Worm (Caenorhabditis elegans) whole organism, young adult: Measurements from ENCODE around the gene gcy-14.

Source experiments
- D2030.7 ChIP-seq: fragments of 200-800 bp; sonication (Bioruptor generic); IDR thresholded peaks from 2 replicates; pipeline ENCODE4 v1.3.6; 2022; ENCODE audit warnings: missing genetic modification reagents, missing genetic modification characterization, missing compliant biosample characterization
- F37B4.10 ChIP-seq: fragments of 200-800 bp; sonication (Bioruptor generic); IDR thresholded peaks from 2 replicates; pipeline ENCODE4 v1.3.6; 2022; ENCODE audit warnings: missing genetic modification characterization, missing compliant biosample characterization
- F39B2.1 ChIP-seq: fragments of 200-800 bp; sonication (Bioruptor generic); IDR thresholded peaks from 2 replicates; pipeline ENCODE4 v1.3.6; 2022; ENCODE audit warnings: missing genetic modification reagents, missing genetic modification characterization, missing compliant biosample characterization
- F52B5.7 ChIP-seq: sonication (generic microtip); optimal IDR thresholded peaks from 2 replicates; lab custom pipeline; 2016; ENCODE audit warnings: mild to moderate bottlenecking, missing genetic modification characterization, missing compliant biosample characterization
- F55B11.4 ChIP-seq: sonication (generic microtip); optimal IDR thresholded peaks from 2 replicates; lab custom pipeline; 2016; ENCODE audit warnings: missing compliant biosample characterization, missing genetic modification characterization, borderline replicate concordance; ENCODE audit not compliant: insufficient read depth
- K11D2.4 ChIP-seq: fragments of 200-800 bp; sonication (Bioruptor generic); IDR thresholded peaks from 2 replicates; pipeline ENCODE4 v1.3.6; 2022; ENCODE audit warnings: missing genetic modification reagents, missing genetic modification characterization, missing compliant biosample characterization
- Y53G8AR.9 ChIP-seq: fragments of 200-800 bp; sonication (Bioruptor generic); conservative IDR thresholded peaks from 2 replicates; pipeline ENCODE4 v1.3.6; 2022; ENCODE audit warnings: missing genetic modification reagents, missing genetic modification characterization, missing compliant biosample characterization
- Y67H2A.10 ChIP-seq: fragments of 200-800 bp; sonication (Bioruptor generic); conservative IDR thresholded peaks from 2 replicates; pipeline ENCODE4 v1.3.6; 2022; ENCODE audit warnings: missing genetic modification reagents, missing genetic modification characterization, missing compliant biosample characterization
- Y79H2A.3 ChIP-seq: fragments of 200-800 bp; sonication (Bioruptor generic); conservative IDR thresholded peaks from 2 replicates; pipeline ENCODE4 v1.3.6; 2022; ENCODE audit warnings: missing genetic modification reagents, missing genetic modification characterization, missing compliant biosample characterization
- Y95B8A.8 ChIP-seq: fragments of 200-800 bp; sonication (Bioruptor generic); IDR thresholded peaks from 2 replicates; pipeline ENCODE4 v1.3.6; 2022; ENCODE audit warnings: missing genetic modification reagents, missing genetic modification characterization, missing compliant biosample characterization
- athp-1 ChIP-seq: sonication (generic microtip); optimal IDR thresholded peaks from 2 replicates; lab custom pipeline; 2017; ENCODE audit warnings: mild to moderate bottlenecking, missing genetic modification characterization, missing compliant biosample characterization
- attf-5 ChIP-seq: fragments of 200-800 bp; sonication (Bioruptor generic); optimal IDR thresholded peaks from 2 replicates; lab custom pipeline; 2018; ENCODE audit warnings: mild to moderate bottlenecking, missing genetic modification characterization, missing compliant biosample characterization
- cebp-1 ChIP-seq, 2 experiments: fragments of 200-800 bp in 1 of 2; sonication (Bioruptor generic) in 1 of 2; sonication (generic microtip) in 1 of 2; IDR thresholded peaks in 1 of 2; optimal IDR thresholded peaks in 1 of 2; 2 replicates each; pipeline versions ENCODE4 v1.3.6 to Lab custom; 2017 to 2022; ENCODE audit warnings: missing compliant biosample characterization in 2 of 2, missing genetic modification characterization in 2 of 2, mild to moderate bottlenecking in 1 of 2, missing genetic modification reagents in 1 of 2, moderate library complexity in 1 of 2
- die-1 ChIP-seq: sonication (generic microtip); optimal IDR thresholded peaks from 2 replicates; lab custom pipeline; 2016; ENCODE audit warnings: missing genotype, mild to moderate bottlenecking, missing genetic modification characterization, missing compliant biosample characterization
- dox-1 ChIP-seq: fragments of 200-800 bp; sonication (Bioruptor generic); IDR thresholded peaks from 2 replicates; pipeline ENCODE4 v1.3.6; 2022; ENCODE audit warnings: missing genetic modification reagents, missing genetic modification characterization, missing compliant biosample characterization
- dpl-1 ChIP-seq: fragments of 150-350 bp; optimal IDR thresholded peaks from 2 replicates; lab custom pipeline; 2014; ENCODE audit warnings: missing biosample characterization, missing genetic modification reagents, missing genetic modification characterization
- efl-1 ChIP-seq: fragments of 150-350 bp; optimal IDR thresholded peaks from 2 replicates; lab custom pipeline; 2014; ENCODE audit warnings: missing biosample characterization, missing genetic modification reagents, missing genetic modification characterization
- gei-17 ChIP-seq: fragments of 200-800 bp; sonication (Bioruptor generic); optimal IDR thresholded peaks from 2 replicates; lab custom pipeline; 2018; ENCODE audit warnings: mild to moderate bottlenecking, missing genetic modification characterization, missing compliant biosample characterization
- hlh-26 ChIP-seq: fragments of 200-800 bp; sonication (Bioruptor generic); conservative IDR thresholded peaks from 2 replicates; pipeline ENCODE4 v1.3.6; 2022; ENCODE audit warnings: missing genetic modification reagents, missing genetic modification characterization, missing compliant biosample characterization
- hmg-1.2 ChIP-seq: fragments of 200-800 bp; sonication (Bioruptor generic); IDR thresholded peaks from 2 replicates; pipeline ENCODE4 v1.3.6; 2022; ENCODE audit warnings: missing genetic modification reagents, missing genetic modification characterization, missing compliant biosample characterization
- hsf-1 ChIP-seq: fragments of 200-800 bp; sonication (Bioruptor generic); IDR thresholded peaks from 2 replicates; pipeline ENCODE4 v1.3.6; 2022; ENCODE audit warnings: missing genetic modification reagents, missing genetic modification characterization, missing compliant biosample characterization
- let-607 ChIP-seq, 2 experiments: fragments of 200-800 bp in 1 of 2; sonication (Bioruptor generic) in 1 of 2; sonication (generic microtip) in 1 of 2; optimal IDR thresholded peaks; 2 replicates each; lab custom pipeline; 2016 to 2018; ENCODE audit warnings: mild to moderate bottlenecking in 2 of 2, missing compliant biosample characterization in 2 of 2, missing genetic modification characterization in 2 of 2, moderate library complexity in 2 of 2, missing genotype in 1 of 2
- lin-26 ChIP-seq: fragments of 200-800 bp; sonication (Bioruptor generic); IDR thresholded peaks from 2 replicates; pipeline ENCODE4 v1.3.6; 2022; ENCODE audit warnings: missing genetic modification reagents, missing genetic modification characterization, missing compliant biosample characterization
- lin-35 ChIP-seq, 3 experiments: fragments of 150-350 bp in 2 of 3; sonication (generic microtip) in 1 of 3; optimal IDR thresholded peaks; 2 replicates each; lab custom pipeline; 2014 to 2018; ENCODE audit warnings: missing biosample characterization in 3 of 3, missing genetic modification characterization in 3 of 3, missing genetic modification reagents in 3 of 3
- lin-54 ChIP-seq: fragments of 200-800 bp; sonication (Bioruptor generic); optimal IDR thresholded peaks from 2 replicates; lab custom pipeline; 2018; ENCODE audit warnings: mild to moderate bottlenecking, missing genetic modification characterization, missing compliant biosample characterization
- lir-1 ChIP-seq: fragments of 200-800 bp; sonication (Bioruptor generic); conservative IDR thresholded peaks from 2 replicates; pipeline ENCODE4 v1.3.6; 2022; ENCODE audit warnings: missing genetic modification reagents, missing genetic modification characterization, missing compliant biosample characterization
- madf-10 ChIP-seq: sonication (generic microtip); optimal IDR thresholded peaks from 2 replicates; lab custom pipeline; 2016; ENCODE audit warnings: mild to moderate bottlenecking, missing genetic modification characterization, missing compliant biosample characterization
- madf-3 ChIP-seq: fragments of 200-800 bp; sonication (Bioruptor generic); IDR thresholded peaks from 2 replicates; pipeline ENCODE4 v1.3.6; 2022; ENCODE audit warnings: missing genetic modification reagents, missing genetic modification characterization, missing compliant biosample characterization
- mxl-1 ChIP-seq: sonication (generic microtip); optimal IDR thresholded peaks from 2 replicates; lab custom pipeline; 2016; ENCODE audit warnings: missing genetic modification characterization, missing compliant biosample characterization
- nfyb-1 ChIP-seq: fragments of 200-800 bp; sonication (Bioruptor generic); IDR thresholded peaks from 2 replicates; pipeline ENCODE4 v1.3.6; 2022; ENCODE audit warnings: missing genetic modification reagents, missing genetic modification characterization, missing compliant biosample characterization
- nhr-120 ChIP-seq: fragments of 200-800 bp; sonication (Bioruptor generic); IDR thresholded peaks from 2 replicates; pipeline ENCODE4 v1.3.6; 2022; ENCODE audit warnings: missing genetic modification characterization, missing compliant biosample characterization
- nhr-80 ChIP-seq: sonication (generic microtip); optimal IDR thresholded peaks from 2 replicates; lab custom pipeline; 2016; ENCODE audit warnings: missing genetic modification characterization, missing compliant biosample characterization
- rcor-1 ChIP-seq: fragments of 200-800 bp; sonication (Bioruptor generic); IDR thresholded peaks from 2 replicates; pipeline ENCODE4 v1.3.6; 2022; ENCODE audit warnings: missing genetic modification reagents, missing genetic modification characterization, missing compliant biosample characterization
- repo-1 ChIP-seq: sonication (generic microtip); optimal IDR thresholded peaks from 2 replicates; lab custom pipeline; 2017; ENCODE audit warnings: mild to moderate bottlenecking, missing genetic modification characterization, missing compliant biosample characterization
- rpc-1 ChIP-seq, 2 experiments: fragments of 150-350 bp in 1 of 2; sonication (generic microtip) in 1 of 2; optimal IDR thresholded peaks; 2 replicates each; lab custom pipeline; 2014 to 2018; ENCODE audit warnings: missing biosample characterization in 1 of 2, missing genetic modification characterization in 1 of 2, missing genetic modification reagents in 1 of 2, missing genotype in 1 of 2
- sdz-38 ChIP-seq: sonication (generic microtip); optimal IDR thresholded peaks from 2 replicates; lab custom pipeline; 2016; ENCODE audit warnings: missing genotype, missing genetic modification characterization, missing compliant biosample characterization
- somi-1 ChIP-seq: fragments of 200-800 bp; sonication (Bioruptor generic); optimal IDR thresholded peaks from 2 replicates; lab custom pipeline; 2018; ENCODE audit warnings: mild to moderate bottlenecking, missing genetic modification characterization, missing compliant biosample characterization
- sptf-2 ChIP-seq: fragments of 200-800 bp; sonication (Bioruptor generic); optimal IDR thresholded peaks from 2 replicates; lab custom pipeline; 2018; ENCODE audit warnings: mild to moderate bottlenecking, missing genetic modification characterization, missing compliant biosample characterization
- tbp1 ChIP-seq: fragments of 200-800 bp; sonication (Bioruptor generic); optimal IDR thresholded peaks from 2 replicates; lab custom pipeline; 2018; ENCODE audit warnings: mild to moderate bottlenecking, missing genetic modification characterization, missing compliant biosample characterization
- tbx-9 ChIP-seq: sonication (generic microtip); optimal IDR thresholded peaks from 2 replicates; lab custom pipeline; 2016; ENCODE audit warnings: borderline replicate concordance, missing genetic modification characterization, inconsistent platforms, missing compliant biosample characterization
- tlf-1 ChIP-seq: fragments of 200-800 bp; sonication (Bioruptor generic); optimal IDR thresholded peaks from 2 replicates; lab custom pipeline; 2018; ENCODE audit warnings: mild to moderate bottlenecking, missing genetic modification characterization, missing compliant biosample characterization
- unc-62 ChIP-seq: fragments of 150-350 bp; optimal IDR thresholded peaks from 2 replicates; lab custom pipeline; 2014; ENCODE audit warnings: missing biosample characterization, missing genetic modification reagents, missing genetic modification characterization
- zim-3 ChIP-seq: sonication (generic microtip); optimal IDR thresholded peaks from 2 replicates; lab custom pipeline; 2017; ENCODE audit warnings: mild to moderate bottlenecking, missing genetic modification characterization, moderate library complexity, missing compliant biosample characterization
- ztf-18 ChIP-seq: sonication (generic microtip); optimal IDR thresholded peaks from 2 replicates; lab custom pipeline; 2016; ENCODE audit warnings: missing genotype, mild to moderate bottlenecking, missing genetic modification characterization, missing compliant biosample characterization
- ztf-22 ChIP-seq: fragments of 200-800 bp; sonication (Bioruptor generic); optimal IDR thresholded peaks from 2 replicates; lab custom pipeline; 2018; ENCODE audit warnings: mild to moderate bottlenecking, missing genetic modification characterization, moderate library complexity, missing compliant biosample characterization
- ztf-26 ChIP-seq: sonication (generic microtip); optimal IDR thresholded peaks from 2 replicates; lab custom pipeline; 2017; ENCODE audit warnings: missing genetic modification characterization, missing compliant biosample characterization
- ztf-3 ChIP-seq: fragments of 200-800 bp; sonication (Bioruptor generic); optimal IDR thresholded peaks from 2 replicates; lab custom pipeline; 2018; ENCODE audit warnings: mild to moderate bottlenecking, missing genetic modification characterization, missing compliant biosample characterization
- ztf-6 ChIP-seq: fragments of 200-800 bp; sonication (Bioruptor generic); IDR thresholded peaks from 2 replicates; pipeline ENCODE4 v1.3.6; 2022; ENCODE audit warnings: missing genetic modification reagents, missing genetic modification characterization, missing compliant biosample characterization

The gcy-14 gene

ce11 chrV:14849628-14850027 is 18.5 kb downstream of the gcy-14 start (continued):
- TF ChIP-seq cebp-1 (GFP tag; IDR thresholded peaks at IDR 0.05; lab: Robert Waterston, UW) (0 out of 2 replicates have a peak, but pooled peaks have one; percentile 24), cebp-1 (tag; optimal IDR thresholded peaks at IDR 0.05; lab: Kevin White, UChicago) (peak; percentile 76), gei-17 (peak; percentile 43), somi-1 (GFP tag; lab: Kevin White, UChicago) (peak; percentile 84), D2030.7 (no peak), ztf-22 (GFP tag; lab: Kevin White, UChicago) (peak; percentile 70), let-607 (tag; optimal IDR thresholded peaks at IDR 0.05; lab: Kevin White, UChicago) (peak; percentile 34 to 54), nhr-120 (GFP tag; lab: Robert Waterston, UW) (no peak), Y53G8AR.9 (GFP tag; lab: Robert Waterston, UW) (no peak; the same call in 1 of the 2 replicates), Y67H2A.10 (GFP tag; lab: Robert Waterston, UW) (no peak), attf-5 (GFP tag; lab: Kevin White, UChicago) (peak; percentile 72), rpc-1 (optimal IDR thresholded peaks at IDR 0.05; lab: Kevin White, UChicago) (no peak), rpc-1 (tag; optimal IDR thresholded peaks at IDR 0.05; lab: Kevin White, UChicago) (no peak), ztf-26 (tag; lab: Kevin White, UChicago) (peak; percentile 79), Y79H2A.3 (GFP tag; lab: Robert Waterston, UW) (no peak; the same call in 1 of the 2 replicates), dox-1 (GFP tag; lab: Robert Waterston, UW) (peak; percentile 44; the same call in 1 of the 2 replicates), dpl-1 (GFP tag; lab: Kevin White, UChicago) (no peak), hlh-26 (GFP tag; lab: Robert Waterston, UW) (no peak), ztf-6 (GFP tag; lab: Robert Waterston, UW) (no peak), sdz-38 (tag; lab: Kevin White, UChicago) (no peak), tbp1 (GFP tag; lab: Kevin White, UChicago) (peak; percentile 45), unc-62 (GFP tag; lab: Kevin White, UChicago) (no peak), hmg-1.2 (GFP tag; lab: Robert Waterston, UW) (peak; percentile 55; the same call in 1 of the 2 replicates), madf-3 (GFP tag; lab: Robert Waterston, UW) (no peak), tbx-9 (tag; lab: Kevin White, UChicago) (no peak), repo-1 (tag; lab: Kevin White, UChicago) (peak; percentile 48), die-1 (tag; lab: Kevin White, UChicago) (peak; percentile 29), lin-35 (GFP tag; optimal IDR thresholded peaks at IDR 0.05; lab: Kevin White, UChicago) (peak in 1 of 3 experiments; percentile 54), lir-1 (GFP tag; lab: Robert Waterston, UW) (0 out of 2 replicates have a peak, but pooled peaks have one; percentile 22), F39B2.1 (GFP tag; lab: Robert Waterston, UW) (no peak), lin-54 (GFP tag; lab: Kevin White, UChicago) (peak; percentile 26), Y95B8A.8 (0 out of 2 replicates have a peak, but pooled peaks have one; percentile 36), F37B4.10 (GFP tag; lab: Robert Waterston, UW) (0 out of 2 replicates have a peak, but pooled peaks have one; percentile 30), F52B5.7 (tag; lab: Kevin White, UChicago) (peak; percentile 22), sptf-2 (GFP tag; lab: Kevin White, UChicago) (no peak), K11D2.4 (GFP tag; lab: Robert Waterston, UW) (peak; percentile 69; the same call in 1 of the 2 replicates), lin-26 (GFP tag; lab: Robert Waterston, UW) (no peak), athp-1 (tag; lab: Kevin White, UChicago) (peak; percentile 49), nhr-80 (tag; lab: Kevin White, UChicago) (peak; percentile 75), F55B11.4 (tag; lab: Kevin White, UChicago) (no peak), zim-3 (tag; lab: Kevin White, UChicago) (no peak), nfyb-1 (peak; percentile 72; the same call in 1 of the 2 replicates), hsf-1 (GFP tag; lab: Robert Waterston, UW) (peak; percentile 27; the same call in 1 of the 2 replicates), ztf-18 (tag; lab: Kevin White, UChicago) (no peak), mxl-1 (no peak), tlf-1 (peak; percentile 39), rcor-1 (GFP tag; lab: Robert Waterston, UW) (no peak), madf-10 (tag; lab: Kevin White, UChicago) (peak; percentile 16), efl-1 (GFP tag; lab: Kevin White, UChicago) (no peak), ztf-3 (GFP tag; lab: Kevin White, UChicago) (peak; percentile 13)
